Worm (Caenorhabditis elegans) whole organism, late embryonic: Measurements from ENCODE around the gene set-9.

Experiments
- C08G9.2 ChIP-seq: sonication (generic microtip); optimal IDR thresholded peaks from 2 replicates; lab custom pipeline; 2016; ENCODE audit warnings: mild to moderate bottlenecking, missing genetic modification characterization, moderate library complexity, missing compliant biosample characterization
- C38D4.7 ChIP-seq: fragments of 200-800 bp; sonication (Bioruptor generic); optimal IDR thresholded peaks from 2 replicates; lab custom pipeline; 2018; ENCODE audit warnings: mild to moderate bottlenecking, missing genetic modification characterization, moderate library complexity, missing compliant biosample characterization
- K02D7.2 ChIP-seq: sonication (generic microtip); optimal IDR thresholded peaks from 2 replicates; lab custom pipeline; 2017; ENCODE audit warnings: mild to moderate bottlenecking, missing genetic modification characterization, missing compliant biosample characterization
- K09A11.1 ChIP-seq: sonication (generic microtip); optimal IDR thresholded peaks from 2 replicates; lab custom pipeline; 2017; ENCODE audit warnings: antibody characterized with exemption, mild to moderate bottlenecking, missing genetic modification characterization, missing compliant biosample characterization; ENCODE audit not compliant: insufficient read depth
- T23F11.4 ChIP-seq: fragments of 200-800 bp; sonication (Bioruptor generic); optimal IDR thresholded peaks from 2 replicates; lab custom pipeline; 2018; ENCODE audit warnings: mild to moderate bottlenecking, missing genetic modification characterization, missing compliant biosample characterization
- Y22D7AL.16 ChIP-seq: sonication (generic microtip); optimal IDR thresholded peaks from 2 replicates; lab custom pipeline; 2016; ENCODE audit warnings: missing genetic modification characterization, missing compliant biosample characterization
- ceh-14 ChIP-seq: sonication (generic microtip); optimal IDR thresholded peaks from 2 replicates; lab custom pipeline; 2016; ENCODE audit warnings: missing genotype, missing genetic modification characterization, missing compliant biosample characterization
- ceh-19 ChIP-seq: fragments of 200-800 bp; sonication (Bioruptor generic); optimal IDR thresholded peaks from 2 replicates; lab custom pipeline; 2018; ENCODE audit warnings: mild to moderate bottlenecking, missing genetic modification characterization, missing compliant biosample characterization
- ceh-22 ChIP-seq: sonication (generic microtip); optimal IDR thresholded peaks from 2 replicates; lab custom pipeline; 2017; ENCODE audit warnings: missing biosample characterization, missing genetic modification characterization
- ceh-24 ChIP-seq: sonication (generic microtip); optimal IDR thresholded peaks from 2 replicates; lab custom pipeline; 2016; ENCODE audit warnings: mild to moderate bottlenecking, missing genetic modification characterization, missing compliant biosample characterization
- ceh-30 ChIP-seq: fragments of 150-350 bp; optimal IDR thresholded peaks from 2 replicates; lab custom pipeline; 2014; ENCODE audit warnings: missing biosample characterization, missing genetic modification characterization
- ceh-48 ChIP-seq: sonication (generic microtip); optimal IDR thresholded peaks from 2 replicates; lab custom pipeline; 2016; ENCODE audit warnings: missing genetic modification characterization, inconsistent platforms, missing compliant biosample characterization
- ceh-6 ChIP-seq: fragments of 200-800 bp; sonication (Bioruptor generic); optimal IDR thresholded peaks from 2 replicates; lab custom pipeline; 2018; ENCODE audit warnings: mild to moderate bottlenecking, missing genetic modification characterization, missing compliant biosample characterization
- ceh-9 ChIP-seq: sonication (generic microtip); optimal IDR thresholded peaks from 2 replicates; lab custom pipeline; 2016; ENCODE audit warnings: mild to moderate bottlenecking, missing genetic modification characterization, inconsistent platforms, missing compliant biosample characterization
- elt-2 ChIP-seq: sonication (generic microtip); optimal IDR thresholded peaks from 2 replicates; lab custom pipeline; 2016; ENCODE audit warnings: missing genetic modification reagents, missing genetic modification characterization, missing compliant biosample characterization
- elt-4 ChIP-seq: sonication (generic microtip); optimal IDR thresholded peaks from 2 replicates; lab custom pipeline; 2016; ENCODE audit warnings: missing genetic modification characterization, missing compliant biosample characterization
- eyg-1 ChIP-seq: sonication (generic microtip); optimal IDR thresholded peaks from 2 replicates; lab custom pipeline; 2016; ENCODE audit warnings: missing genotype, missing genetic modification characterization, missing compliant biosample characterization
- hlh-6 ChIP-seq: sonication (generic microtip); optimal IDR thresholded peaks from 2 replicates; lab custom pipeline; 2016; ENCODE audit warnings: missing genotype, missing genetic modification characterization, missing compliant biosample characterization
- lim-6 ChIP-seq: sonication (generic microtip); optimal IDR thresholded peaks from 2 replicates; lab custom pipeline; 2016; ENCODE audit warnings: missing genetic modification characterization, missing compliant biosample characterization
- lin-11 ChIP-seq: fragments of 200-800 bp; sonication (Bioruptor generic); optimal IDR thresholded peaks from 2 replicates; lab custom pipeline; 2018; ENCODE audit warnings: mild to moderate bottlenecking, missing genetic modification characterization, missing compliant biosample characterization
- madf-2 ChIP-seq: sonication (generic microtip); optimal IDR thresholded peaks from 2 replicates; lab custom pipeline; 2017; ENCODE audit warnings: missing genetic modification characterization, missing compliant biosample characterization
- nhr-11 ChIP-seq: fragments of 150-350 bp; optimal IDR thresholded peaks from 2 replicates; lab custom pipeline; 2014; ENCODE audit warnings: missing biosample characterization, missing genetic modification characterization
- pax-1 ChIP-seq: fragments of 150-350 bp; optimal IDR thresholded peaks from 2 replicates; lab custom pipeline; 2014; ENCODE audit warnings: missing biosample characterization, missing genetic modification characterization
- pha-2 ChIP-seq: sonication (generic microtip); optimal IDR thresholded peaks from 2 replicates; lab custom pipeline; 2017; ENCODE audit warnings: mild to moderate bottlenecking, missing genetic modification characterization, missing compliant biosample characterization
- pha-4 ChIP-seq: fragments of 150-350 bp; optimal IDR thresholded peaks from 2 replicates; lab custom pipeline; 2018; ENCODE audit warnings: missing biosample characterization, missing genetic modification reagents, missing genetic modification characterization
- pros-1 ChIP-seq: fragments of 150-350 bp; optimal IDR thresholded peaks from 2 replicates; lab custom pipeline; 2014; ENCODE audit warnings: missing biosample characterization, missing genetic modification reagents, missing genetic modification characterization
- rnt-1 ChIP-seq: sonication (generic microtip); optimal IDR thresholded peaks from 2 replicates; lab custom pipeline; 2016; ENCODE audit warnings: missing genetic modification characterization, missing compliant biosample characterization
- sdc-2 ChIP-seq: sonication (generic microtip); optimal IDR thresholded peaks from 2 replicates; lab custom pipeline; 2016; ENCODE audit warnings: missing genotype, missing genetic modification characterization, missing compliant biosample characterization
- syd-9 ChIP-seq: sonication (generic microtip); optimal IDR thresholded peaks from 2 replicates; lab custom pipeline; 2016; ENCODE audit warnings: mild to moderate bottlenecking, missing genetic modification characterization, moderate library complexity, missing compliant biosample characterization
- tbx-2 ChIP-seq: sonication (generic microtip); optimal IDR thresholded peaks from 2 replicates; lab custom pipeline; 2016; ENCODE audit warnings: missing genetic modification characterization, missing compliant biosample characterization
- ttx-3 ChIP-seq: sonication (generic microtip); optimal IDR thresholded peaks from 2 replicates; lab custom pipeline; 2016; ENCODE audit warnings: missing genetic modification reagents, missing genetic modification characterization, missing compliant biosample characterization
- unc-42 ChIP-seq: sonication (generic microtip); optimal IDR thresholded peaks from 2 replicates; lab custom pipeline; 2016; ENCODE audit warnings: missing genotype, missing genetic modification characterization, missing compliant biosample characterization
- unc-55 ChIP-seq: sonication (generic microtip); optimal IDR thresholded peaks from 2 replicates; lab custom pipeline; 2017; ENCODE audit warnings: missing biosample characterization, missing genetic modification reagents, missing genetic modification characterization
- zip-5 ChIP-seq: sonication (generic microtip); optimal IDR thresholded peaks from 2 replicates; lab custom pipeline; 2016; ENCODE audit warnings: missing genetic modification characterization, missing compliant biosample characterization
- ztf-16 ChIP-seq: sonication (generic microtip); optimal IDR thresholded peaks from 2 replicates; lab custom pipeline; 2017; ENCODE audit warnings: missing genetic modification characterization, missing compliant biosample characterization

Gene set-9

DNA sequence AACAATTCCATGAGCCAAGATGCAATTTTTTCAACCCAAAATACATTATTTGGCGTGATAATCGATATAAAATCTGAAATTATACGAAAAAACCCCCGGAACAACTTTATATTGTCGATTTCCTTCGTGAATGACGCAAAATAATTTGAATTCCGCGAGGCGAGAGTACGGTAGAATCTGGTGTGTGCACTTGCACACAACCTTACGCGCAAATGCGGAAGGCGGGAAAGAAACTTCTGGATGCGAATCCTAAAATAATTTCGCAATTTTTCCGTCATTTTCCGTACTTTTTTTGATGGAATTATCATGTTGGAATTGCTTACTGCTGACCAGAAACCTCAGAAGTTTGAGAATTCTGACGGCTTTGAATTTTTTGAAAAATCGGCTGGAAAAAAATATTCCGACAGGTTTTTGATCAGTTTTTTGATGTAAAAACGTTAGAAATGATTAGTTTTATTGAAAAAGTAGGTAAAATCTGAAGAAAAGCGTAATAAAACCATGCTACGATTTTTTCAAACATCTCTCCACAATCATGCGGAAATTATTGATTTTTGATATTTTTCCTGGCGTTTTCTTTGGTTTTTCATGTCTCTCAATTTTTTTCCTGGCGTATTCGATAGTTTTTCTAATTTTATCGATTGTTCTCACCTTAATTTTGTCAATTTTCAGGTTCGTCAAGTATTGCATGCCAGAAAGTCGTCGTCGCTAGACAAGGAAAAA is at the start of gene set-9:
set-9 (plus strand) TSS at position 670 of the 720 bp plus-strand sequence.
- TF ChIP-seq ceh-19 (GFP tag; lab: Kevin White, UChicago) = no peak
- no peak for TF ChIP-seq unc-55 (GFP tag; lab: Kevin White, UChicago)
- no peak for TF ChIP-seq eyg-1 (tag; lab: Kevin White, UChicago)
- no peak for TF ChIP-seq elt-2 (tag; lab: Kevin White, UChicago)
- no peak for TF ChIP-seq sdc-2 (tag; lab: Kevin White, UChicago)
- no peak for TF ChIP-seq Y22D7AL.16 (tag; lab: Kevin White, UChicago)
- TF ChIP-seq ceh-9 (tag; lab: Kevin White, UChicago) = no peak

DNA sequence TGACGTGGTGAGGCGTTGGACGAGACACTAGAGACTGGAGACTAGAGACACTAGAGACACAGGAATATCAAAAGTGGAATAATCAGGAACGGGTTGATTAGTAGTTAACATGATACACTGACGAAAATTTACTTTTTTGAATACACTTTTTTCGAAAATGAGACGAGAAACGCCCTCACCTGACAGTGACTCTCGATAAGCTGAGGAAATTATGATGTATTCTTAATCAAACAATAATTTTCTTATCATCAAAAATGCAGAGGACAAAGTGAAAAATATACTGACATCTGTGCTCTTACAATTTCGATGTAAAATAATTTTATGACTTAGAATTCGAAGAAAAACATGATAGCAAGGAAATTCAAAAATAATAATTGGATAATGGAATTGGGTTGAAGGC is 48.3 kb upstream of the set-9 start:
- no peak for TF ChIP-seq madf-2 (tag; lab: Kevin White, UChicago)
- no peak for TF ChIP-seq K09A11.1 (tag; lab: Kevin White, UChicago)
- no peak for TF ChIP-seq unc-42 (tag; lab: Kevin White, UChicago)
- no peak for TF ChIP-seq syd-9 (tag; lab: Kevin White, UChicago)
- TF ChIP-seq ceh-48 = no peak
- no peak for TF ChIP-seq pha-2 (tag; lab: Kevin White, UChicago)
- no peak for TF ChIP-seq C38D4.7 (GFP tag; lab: Kevin White, UChicago)
- TF ChIP-seq sdc-2 (tag; lab: Kevin White, UChicago) = no peak
- no peak for TF ChIP-seq ceh-22 (tag; lab: Kevin White, UChicago)
- no peak for TF ChIP-seq T23F11.4 (GFP tag; lab: Kevin White, UChicago)

DNA sequence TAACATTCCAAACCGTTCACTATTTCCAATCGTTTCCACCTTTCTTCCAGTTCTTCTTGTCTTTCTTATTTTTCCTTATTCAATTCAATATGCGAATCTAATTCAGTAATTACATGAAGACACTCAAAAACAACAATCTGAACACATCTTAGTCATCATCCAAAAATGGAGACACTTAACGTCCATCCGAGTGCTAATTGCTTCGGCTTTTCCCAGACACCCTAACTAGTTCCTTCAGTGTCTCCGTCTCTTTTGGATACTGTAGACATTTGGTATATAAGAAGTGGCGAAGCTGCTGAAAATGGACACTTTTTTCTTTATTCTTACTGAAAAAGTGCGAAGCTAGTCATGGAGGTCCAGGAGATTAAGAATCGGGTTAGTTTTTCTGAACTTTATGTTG is 44.7 kb upstream of the set-9 start, which contains the start of gene col-33:
col-33 (plus strand) TSS at position 301 of the 400 bp plus-strand sequence.
- TF ChIP-seq ceh-30 (tag; lab: Kevin White, UChicago) (no peak), ceh-24 (no peak), ztf-16 (tag; lab: Kevin White, UChicago) (no peak), K02D7.2 (no peak), pros-1 (tag; lab: Kevin White, UChicago) (no peak), lin-11 (no peak), ceh-19 (GFP tag; lab: Kevin White, UChicago) (no peak), T23F11.4 (GFP tag; lab: Kevin White, UChicago) (no peak), pax-1 (tag; lab: Kevin White, UChicago) (no peak), unc-55 (GFP tag; lab: Kevin White, UChicago) (no peak), rnt-1 (tag; lab: Kevin White, UChicago) (no peak), ceh-6 (GFP tag; lab: Kevin White, UChicago) (no peak), C08G9.2 (tag; lab: Kevin White, UChicago) (no peak), zip-5 (tag; lab: Kevin White, UChicago) (no peak)

DNA sequence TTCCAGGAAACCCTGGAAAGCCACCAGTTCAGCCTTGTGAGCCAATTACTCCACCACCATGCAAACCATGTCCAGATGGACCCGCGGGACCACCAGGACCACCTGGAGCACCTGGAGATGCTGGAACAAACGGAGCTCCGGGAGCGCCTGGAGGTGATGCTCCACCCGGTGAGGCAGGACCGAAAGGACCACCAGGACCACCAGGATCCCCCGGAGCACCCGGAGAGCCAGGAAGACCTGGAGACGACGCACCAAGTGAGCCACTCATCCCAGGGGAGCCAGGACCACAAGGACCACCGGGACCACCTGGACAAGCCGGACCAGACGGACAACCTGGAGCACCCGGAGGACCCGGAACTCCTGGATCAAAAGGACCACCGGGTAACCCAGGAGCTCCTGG is 43.0 kb upstream of the set-9 start:
- no peak for TF ChIP-seq lim-6 (tag; lab: Kevin White, UChicago)
- no peak for TF ChIP-seq ceh-14
- peak; percentile 6 for TF ChIP-seq tbx-2 (tag; lab: Kevin White, UChicago)
- TF ChIP-seq elt-4 = peak; percentile 15
- no peak for TF ChIP-seq pha-4
- no peak for TF ChIP-seq madf-2 (tag; lab: Kevin White, UChicago)
- TF ChIP-seq nhr-11 = no peak
- peak; percentile 63 for TF ChIP-seq hlh-6
- TF ChIP-seq C08G9.2 (tag; lab: Kevin White, UChicago) = peak; percentile 54

DNA sequence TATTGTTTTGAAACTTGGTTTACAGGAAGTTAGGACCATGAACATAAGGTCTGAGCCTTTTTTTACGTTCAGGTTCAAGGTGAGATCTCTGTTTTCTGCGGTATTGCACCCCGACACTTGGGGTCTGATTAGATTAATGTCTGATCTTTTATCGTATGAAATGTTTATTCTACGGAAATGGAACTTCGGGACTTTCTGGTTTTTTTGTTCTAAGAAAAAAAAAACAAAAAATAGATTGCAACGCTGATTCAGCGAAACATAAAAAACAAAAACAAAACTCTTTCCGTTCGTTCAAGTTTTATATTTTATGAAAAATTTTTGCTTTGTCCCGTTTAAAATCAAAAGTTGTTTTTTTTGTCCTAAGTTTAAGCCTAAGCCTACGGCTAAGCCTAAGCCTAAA is 42.5 kb upstream of the set-9 start, which contains the start of gene F36A4.5:
F36A4.5 (plus strand) TSS at position 301 of the 400 bp plus-strand sequence.
- no peak for TF ChIP-seq ttx-3 (tag; lab: Kevin White, UChicago)
- no peak for TF ChIP-seq C08G9.2 (tag; lab: Kevin White, UChicago)
- TF ChIP-seq zip-5 (tag; lab: Kevin White, UChicago) = no peak
